Fruit fly (Drosophila melanogaster): ENCODE results near the gene CG7091.

dm6 chr3R:12998234-12998591, 20.4 kb downstream of the CG7091 start:
- no peak for TF ChIP-seq CG8478 (optimal IDR thresholded peaks at IDR 0.05)
- TF ChIP-seq CTCF (optimal IDR thresholded peaks at IDR 0.05), result no peak

Data from S2 (cell line).